Worm (Caenorhabditis elegans) whole organism, young adult: ENCODE data around the gene F48B9.8.

Source experiments
- F37B4.10 ChIP-seq: fragments of 200-800 bp; sonication (Bioruptor generic); IDR thresholded peaks from 2 replicates; pipeline ENCODE4 v1.3.6; 2022; ENCODE audit warnings: missing genetic modification characterization, missing compliant biosample characterization
- ama-1 ChIP-seq, 3 experiments: fragments of 150-350 bp in 1 of 3; sonication (generic microtip) in 2 of 3; optimal IDR thresholded peaks; 2 replicates each; lab custom pipeline; 2014 to 2018; ENCODE audit warnings: missing biosample characterization in 2 of 3, missing genetic modification characterization in 2 of 3, missing genetic modification reagents in 2 of 3
- attf-6 ChIP-seq: fragments of 200-800 bp; sonication (Bioruptor generic); IDR thresholded peaks from 2 replicates; pipeline ENCODE4 v1.3.6; 2022; ENCODE audit warnings: missing genetic modification reagents, missing genetic modification characterization, missing compliant biosample characterization
- gei-17 ChIP-seq: fragments of 200-800 bp; sonication (Bioruptor generic); optimal IDR thresholded peaks from 2 replicates; lab custom pipeline; 2018; ENCODE audit warnings: mild to moderate bottlenecking, missing genetic modification characterization, missing compliant biosample characterization
- hmg-1.2 ChIP-seq: fragments of 200-800 bp; sonication (Bioruptor generic); IDR thresholded peaks from 2 replicates; pipeline ENCODE4 v1.3.6; 2022; ENCODE audit warnings: missing genetic modification reagents, missing genetic modification characterization, missing compliant biosample characterization
- lag-1 ChIP-seq: fragments of 200-800 bp; sonication (Bioruptor generic); IDR thresholded peaks from 2 replicates; pipeline ENCODE4 v1.3.6; 2022; ENCODE audit warnings: missing genetic modification reagents, missing genetic modification characterization, missing compliant biosample characterization
- repo-1 ChIP-seq: sonication (generic microtip); optimal IDR thresholded peaks from 2 replicates; lab custom pipeline; 2017; ENCODE audit warnings: mild to moderate bottlenecking, missing genetic modification characterization, missing compliant biosample characterization
- sdz-38 ChIP-seq: sonication (generic microtip); optimal IDR thresholded peaks from 2 replicates; lab custom pipeline; 2016; ENCODE audit warnings: missing genotype, missing genetic modification characterization, missing compliant biosample characterization
- snpc-1.3 ChIP-seq: sonication (generic microtip); optimal IDR thresholded peaks from 2 replicates; lab custom pipeline; 2017; ENCODE audit warnings: missing genetic modification characterization, mild to moderate bottlenecking, missing compliant biosample characterization, antibody characterized with exemption, moderate library complexity, missing genotype, missing genetic modification reagents; ENCODE audit not compliant: insufficient read depth
- sptf-2 ChIP-seq: fragments of 200-800 bp; sonication (Bioruptor generic); optimal IDR thresholded peaks from 2 replicates; lab custom pipeline; 2018; ENCODE audit warnings: mild to moderate bottlenecking, missing genetic modification characterization, missing compliant biosample characterization
- zim-3 ChIP-seq: sonication (generic microtip); optimal IDR thresholded peaks from 2 replicates; lab custom pipeline; 2017; ENCODE audit warnings: mild to moderate bottlenecking, missing genetic modification characterization, moderate library complexity, missing compliant biosample characterization

The F48B9.8 gene

ce11 chrX:2131650-2132049 lies 44.6 kb downstream of the F48B9.8 start, which contains the start of gene F53B1.9:
F53B1.9 (minus strand) TSS chrX:2131844.
- TF ChIP-seq hmg-1.2 (GFP tag; lab: Robert Waterston, UW) = no peak
- TF ChIP-seq, all 124 proteins: peak for 0

ce11 chrX:2130141-2130540 lies 46.1 kb downstream of the F48B9.8 start, which contains the start of gene F53B1.8:
F53B1.8 (minus strand) TSS chrX:2130241.
- no peak for TF ChIP-seq gei-17 (GFP tag; lab: Kevin White, UChicago)
- TF ChIP-seq snpc-1.3 = no peak
- TF ChIP-seq attf-6 = no peak
- no peak for TF ChIP-seq F37B4.10 (GFP tag; lab: Robert Waterston, UW)
- no peak for TF ChIP-seq sdz-38 (tag; lab: Kevin White, UChicago)
- TF ChIP-seq lag-1 (GFP tag; lab: Robert Waterston, UW) = no peak
- no peak for TF ChIP-seq sptf-2 (GFP tag; lab: Kevin White, UChicago)
- no peak for TF ChIP-seq zim-3 (tag; lab: Kevin White, UChicago)
- TF ChIP-seq ama-1 (optimal IDR thresholded peaks at IDR 0.05; lab: Kevin White, UChicago) = no peak
- TF ChIP-seq ama-1 (GFP tag; optimal IDR thresholded peaks at IDR 0.05; lab: Kevin White, UChicago) = no peak
- no peak for TF ChIP-seq repo-1 (tag; lab: Kevin White, UChicago)
